Fruit fly (Drosophila melanogaster): ENCODE data around the gene Osi3.

The Osi3 gene

dm6 chr3R:6198488-6198892 lies 17.1 kb upstream of the Osi3 start, which contains the start of gene Osi24:
Gene Osi24 (plus strand): TSS chr3R:6198811.
- TF ChIP-seq CG12768 (GFP tag; optimal IDR thresholded peaks at IDR 0.05) (no peak), CG14711 (tag; optimal IDR thresholded peaks at IDR 0.05) (no peak), cnc (optimal IDR thresholded peaks at IDR 0.05) (no peak)

DNA sequence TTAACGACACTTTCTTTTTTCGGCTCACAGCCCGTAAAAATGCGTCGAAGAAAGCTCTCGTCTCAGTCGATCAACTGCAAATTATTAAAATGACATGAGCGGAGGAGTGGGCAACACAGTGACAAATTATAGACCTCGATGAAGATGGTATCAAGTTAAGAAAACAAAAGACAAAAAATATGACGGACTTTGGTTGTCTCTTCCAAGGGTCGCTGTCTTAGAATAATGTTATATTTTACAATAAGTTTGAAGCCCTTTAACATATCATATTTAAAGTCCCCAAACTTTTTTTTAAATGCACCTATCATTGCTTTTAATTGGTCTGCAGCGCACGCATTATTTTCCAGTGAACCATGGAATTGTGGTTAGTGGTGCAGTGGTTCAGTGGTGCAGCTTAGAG lies 15.9 kb upstream of the Osi3 start:
- TF ChIP-seq Mnt (GFP tag; optimal IDR thresholded peaks at IDR 0.05) (no peak), Crg-1 (GFP tag; optimal IDR thresholded peaks at IDR 0.05) (no peak), CG12768 (GFP tag; optimal IDR thresholded peaks at IDR 0.05) (no peak), CG5204 (GFP tag; optimal IDR thresholded peaks at IDR 0.05) (no peak), pad (GFP tag; optimal IDR thresholded peaks at IDR 0.05) (no peak), ovo (GFP tag; optimal IDR thresholded peaks at IDR 0.05) (no peak), Hr96 (GFP tag; optimal IDR thresholded peaks at IDR 0.05) (no peak), Clk (GFP tag; optimal IDR thresholded peaks at IDR 0.05) (no peak), CG11617 (GFP tag; optimal IDR thresholded peaks at IDR 0.05) (no peak), CG7101 (tag; optimal IDR thresholded peaks at IDR 0.05) (no peak), CG33017 (tag; optimal IDR thresholded peaks at IDR 0.05) (no peak), bab1 (GFP tag; optimal IDR thresholded peaks at IDR 0.05) (no peak), CG7045 (GFP tag; optimal IDR thresholded peaks at IDR 0.05) (no peak), tj (GFP tag; optimal IDR thresholded peaks at IDR 0.05) (no peak), kay (GFP tag; ENCODE audit: borderline replicate concordance) (no peak), cic (GFP tag; optimal IDR thresholded peaks at IDR 0.05) (no peak)

- TF ChIP-seq CG11617 (GFP tag; optimal IDR thresholded peaks at IDR 0.05) (no peak), CG5204 (GFP tag; optimal IDR thresholded peaks at IDR 0.05) (no peak)
These were observed 12.6 kb upstream of the Osi3 start for dm6 chr3R:6203000-6203399.

dm6 chr3R:6209073-6209472 lies 6.6 kb upstream of the Osi3 start, which contains the start of gene Osi2:
Gene Osi2 (plus strand): TSS chr3R:6209373.
- no peak for TF ChIP-seq Mnt (GFP tag; optimal IDR thresholded peaks at IDR 0.05)
- no peak for TF ChIP-seq CG33017 (tag; optimal IDR thresholded peaks at IDR 0.05)
- TF ChIP-seq CG14711 (tag; optimal IDR thresholded peaks at IDR 0.05) = no peak
- TF ChIP-seq ovo (GFP tag; optimal IDR thresholded peaks at IDR 0.05) = no peak
- no peak for TF ChIP-seq cic (GFP tag; optimal IDR thresholded peaks at IDR 0.05)
- no peak for TF ChIP-seq kay (GFP tag; ENCODE audit: borderline replicate concordance)
- TF ChIP-seq Crg-1 (GFP tag; optimal IDR thresholded peaks at IDR 0.05) = no peak
- no peak for TF ChIP-seq CG7101 (tag; optimal IDR thresholded peaks at IDR 0.05)
- TF ChIP-seq CG1620 (GFP tag; optimal IDR thresholded peaks at IDR 0.05) = no peak
- TF ChIP-seq toe (GFP tag; optimal IDR thresholded peaks at IDR 0.05) = no peak
- no peak for TF ChIP-seq Clk (GFP tag; optimal IDR thresholded peaks at IDR 0.05)
- TF ChIP-seq CG7045 (GFP tag; optimal IDR thresholded peaks at IDR 0.05) = no peak
- TF ChIP-seq pad (GFP tag; optimal IDR thresholded peaks at IDR 0.05) = no peak
- TF ChIP-seq tj (GFP tag; optimal IDR thresholded peaks at IDR 0.05) = no peak
- TF ChIP-seq CG5204 (GFP tag; optimal IDR thresholded peaks at IDR 0.05) = no peak

- TF ChIP-seq tj (GFP tag; optimal IDR thresholded peaks at IDR 0.05) (no peak), Clk (GFP tag; optimal IDR thresholded peaks at IDR 0.05) (no peak), CG7101 (tag; optimal IDR thresholded peaks at IDR 0.05) (no peak), ovo (GFP tag; optimal IDR thresholded peaks at IDR 0.05) (no peak), CG14711 (tag; optimal IDR thresholded peaks at IDR 0.05) (no peak), toe (GFP tag; optimal IDR thresholded peaks at IDR 0.05) (no peak), kay (GFP tag; ENCODE audit: borderline replicate concordance) (no peak), Hr96 (GFP tag; optimal IDR thresholded peaks at IDR 0.05) (no peak), pad (GFP tag; optimal IDR thresholded peaks at IDR 0.05) (no peak), bab1 (GFP tag; optimal IDR thresholded peaks at IDR 0.05) (no peak)
These were observed 5.2 kb upstream of the Osi3 start for dm6 chr3R:6210266-6211040.

DNA sequence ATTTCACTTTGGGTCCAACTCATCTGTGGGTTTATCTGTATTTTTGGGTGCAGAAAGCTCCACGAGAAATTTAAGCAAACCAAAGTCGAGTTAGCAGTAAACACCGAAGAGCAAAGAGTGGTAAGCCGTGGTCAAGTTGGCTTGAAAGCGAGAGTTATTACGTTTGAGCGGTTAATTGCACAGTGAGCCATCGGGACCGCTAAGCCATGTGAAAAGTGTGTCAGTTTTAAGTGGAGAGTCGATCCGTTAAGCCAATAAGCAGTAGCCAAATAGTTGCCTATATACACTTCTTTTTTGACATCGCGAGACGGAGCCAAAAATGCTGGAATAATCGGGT lies 4.6 kb upstream of the Osi3 start:
- TF ChIP-seq CG11617 (GFP tag; optimal IDR thresholded peaks at IDR 0.05) = no peak
- no peak for TF ChIP-seq cic (GFP tag; optimal IDR thresholded peaks at IDR 0.05)
- TF ChIP-seq CG14711 (tag; optimal IDR thresholded peaks at IDR 0.05) = no peak
- TF ChIP-seq CG1620 (GFP tag; optimal IDR thresholded peaks at IDR 0.05) = no peak

DNA sequence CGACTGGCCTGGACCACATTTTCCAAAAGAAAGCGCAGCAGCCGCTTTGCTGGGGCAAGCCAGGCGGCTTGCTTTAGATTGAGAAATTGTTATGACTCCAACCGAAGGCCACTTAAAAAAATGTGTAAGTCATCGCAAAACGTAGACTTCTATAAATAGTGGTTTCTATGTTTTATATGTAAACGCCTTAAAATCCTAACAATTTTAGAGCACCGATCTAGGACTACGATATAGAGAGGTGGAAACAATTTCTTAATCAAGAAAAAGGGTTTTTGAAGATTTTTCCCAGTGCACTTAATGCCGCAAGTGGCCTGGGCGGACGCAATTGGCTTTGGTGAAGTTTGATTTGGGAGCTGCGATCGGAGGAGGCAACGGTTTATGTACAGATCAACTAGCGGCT lies 1.4 kb upstream of the Osi3 start:
- TF ChIP-seq Mnt (GFP tag; optimal IDR thresholded peaks at IDR 0.05) = no peak
- no peak for TF ChIP-seq Hr96 (GFP tag; optimal IDR thresholded peaks at IDR 0.05)
- no peak for TF ChIP-seq CG7101 (tag; optimal IDR thresholded peaks at IDR 0.05)
- TF ChIP-seq CG14711 (tag; optimal IDR thresholded peaks at IDR 0.05) = no peak
- no peak for TF ChIP-seq kay (GFP tag; ENCODE audit: borderline replicate concordance)
- TF ChIP-seq ovo (GFP tag; optimal IDR thresholded peaks at IDR 0.05) = no peak
- no peak for TF ChIP-seq toe (GFP tag; optimal IDR thresholded peaks at IDR 0.05)
- no peak for TF ChIP-seq cic (GFP tag; optimal IDR thresholded peaks at IDR 0.05)
- no peak for TF ChIP-seq CG7045 (GFP tag; optimal IDR thresholded peaks at IDR 0.05)
- TF ChIP-seq bab1 (GFP tag; optimal IDR thresholded peaks at IDR 0.05) = no peak
- TF ChIP-seq Crg-1 (GFP tag; optimal IDR thresholded peaks at IDR 0.05) = no peak

Data from whole organism, adult.